Fruit fly (Drosophila melanogaster) whole organism, wandering third instar larva: ENCODE measurements around the gene CG31663.
A peak's percentile ranks its signal among the peaks of the same experiment; 100 is the strongest.

Experiments used
- Abd-B ChIP-seq: fragments of >200 bp; optimal IDR thresholded peaks from 2 replicates; lab custom pipeline; 2017; ENCODE audit warnings: missing biosample characterization, missing genetic modification characterization
- CG32264 ChIP-seq: fragments of 200-800 bp; sonication (Bioruptor generic); optimal IDR thresholded peaks from 2 replicates; lab custom pipeline; 2016; ENCODE audit warnings: missing biosample characterization, missing genetic modification characterization
- CG9705 ChIP-seq: fragments of 200-800 bp; sonication (Bioruptor generic); optimal IDR thresholded peaks from 2 replicates; lab custom pipeline; 2018; ENCODE audit warnings: missing biosample characterization, mild to moderate bottlenecking, missing genetic modification characterization
- CrebA ChIP-seq: fragments of 200-800 bp; sonication (Bioruptor generic); optimal IDR thresholded peaks from 2 replicates; lab custom pipeline; 2016; ENCODE audit warnings: missing biosample characterization, mild to moderate bottlenecking, missing genetic modification characterization, borderline replicate concordance
- Dfd ChIP-seq: fragments of >200 bp; optimal IDR thresholded peaks from 2 replicates; lab custom pipeline; 2017; ENCODE audit warnings: missing biosample characterization, missing genetic modification characterization
- Dif ChIP-seq: fragments of 200-275, 200-300 bp; sonication (Bioruptor generic); optimal IDR thresholded peaks from 2 replicates; lab custom pipeline; 2018; ENCODE audit warnings: missing biosample characterization, missing genetic modification characterization; ENCODE audit not compliant: partially characterized antibody
- GATAd ChIP-seq: sonication (Bioruptor generic); optimal IDR thresholded peaks from 2 replicates; lab custom pipeline; 2016; ENCODE audit warnings: missing biosample characterization, missing genetic modification characterization
- HLH106 ChIP-seq: fragments of 200-800 bp; optimal IDR thresholded peaks from 3 replicates; lab custom pipeline; 2019; ENCODE audit warnings: missing biosample characterization, mild to moderate bottlenecking, missing genetic modification characterization, moderate library complexity
- Hnf4 ChIP-seq: fragments of 200-800 bp; sonication (Bioruptor generic); optimal IDR thresholded peaks from 2 replicates; lab custom pipeline; 2016; ENCODE audit warnings: missing biosample characterization, mild to moderate bottlenecking, missing genetic modification characterization
- Hr78 ChIP-seq: fragments of >200 bp; optimal IDR thresholded peaks from 2 replicates; lab custom pipeline; 2017; ENCODE audit warnings: missing biosample characterization, missing genetic modification characterization
- Hr83 ChIP-seq: fragments of 200-300 bp; sonication (Bioruptor generic); optimal IDR thresholded peaks from 2 replicates; lab custom pipeline; 2016; ENCODE audit warnings: missing biosample characterization, mild to moderate bottlenecking, missing genetic modification characterization, moderate library complexity; ENCODE audit not compliant: poor library complexity, severe bottlenecking
- Jra ChIP-seq: sonication (Bioruptor generic); optimal IDR thresholded peaks from 2 replicates; lab custom pipeline; 2016; ENCODE audit warnings: missing biosample characterization, missing genetic modification characterization
- Mio ChIP-seq: sonication (Bioruptor generic); optimal IDR thresholded peaks from 2 replicates; lab custom pipeline; 2016; ENCODE audit warnings: missing biosample characterization, missing genetic modification characterization
- Myc ChIP-seq: fragments of >200 bp; optimal IDR thresholded peaks from 2 replicates; lab custom pipeline; 2017
- N ChIP-seq: fragments of >200 bp; optimal IDR thresholded peaks from 2 replicates; lab custom pipeline; 2018; ENCODE audit warnings: missing biosample characterization, missing external identifiers, missing genetic modification characterization
- OdsH ChIP-seq: fragments of 200-800 bp; sonication (Bioruptor generic); optimal IDR thresholded peaks from 2 replicates; lab custom pipeline; 2016; ENCODE audit warnings: missing biosample characterization, mild to moderate bottlenecking, missing genetic modification characterization
- Rel ChIP-seq, 2 experiments: fragments of 200-800 bp; sonication (Bioruptor generic) in 1 of 2; optimal IDR thresholded peaks; 2 replicates in 1 of 2; 3 replicates in 1 of 2; lab custom pipeline; 2016 to 2019; ENCODE audit warnings: mild to moderate bottlenecking in 2 of 2, missing biosample characterization in 2 of 2, missing genetic modification characterization in 2 of 2, moderate library complexity in 1 of 2
- Sp1 ChIP-seq: fragments of 200-800 bp; sonication (Bioruptor generic); optimal IDR thresholded peaks from 3 replicates; lab custom pipeline; 2019; ENCODE audit warnings: missing biosample characterization, mild to moderate bottlenecking, missing genetic modification characterization, moderate library complexity
- Vsx2 ChIP-seq: fragments of 200-300, 225-300 bp; sonication (Bioruptor generic); optimal IDR thresholded peaks from 2 replicates; lab custom pipeline; 2018; ENCODE audit warnings: missing biosample characterization, missing genetic modification characterization; ENCODE audit not compliant: partially characterized antibody
- br ChIP-seq: fragments of 200-800 bp; sonication (Bioruptor generic); optimal IDR thresholded peaks from 2 replicates; lab custom pipeline; 2016; ENCODE audit warnings: missing biosample characterization, missing genetic modification characterization
- brk ChIP-seq: fragments of 200-800 bp; sonication (Bioruptor generic); optimal IDR thresholded peaks from 2 replicates; lab custom pipeline; 2016; ENCODE audit warnings: missing biosample characterization, mild to moderate bottlenecking, missing genetic modification characterization
- dl ChIP-seq, 2 experiments: fragments of 175-275, 200-275 bp in 1 of 2; fragments of 200-275 bp in 1 of 2; sonication (Bioruptor generic); optimal IDR thresholded peaks; lab custom pipeline; 2018; ENCODE audit warnings: mild to moderate bottlenecking in 2 of 2, missing biosample characterization in 2 of 2, missing genetic modification characterization in 2 of 2, moderate library complexity in 2 of 2; ENCODE audit not compliant: partially characterized antibody in 2 of 2, insufficient read depth in 1 of 2
- dmrt93B ChIP-seq: fragments of 200-800 bp; sonication (Bioruptor generic); optimal IDR thresholded peaks from 2 replicates; lab custom pipeline; 2018; ENCODE audit warnings: missing biosample characterization, mild to moderate bottlenecking, missing genetic modification characterization
- dsf ChIP-seq: sonication (Bioruptor generic); optimal IDR thresholded peaks from 2 replicates; lab custom pipeline; 2016; ENCODE audit warnings: missing biosample characterization, missing genetic modification characterization, borderline replicate concordance
- ey ChIP-seq: fragments of 200-800 bp; sonication (Bioruptor generic); optimal IDR thresholded peaks from 2 replicates; lab custom pipeline; 2016; ENCODE audit warnings: missing biosample characterization, missing genetic modification characterization
- foxo ChIP-seq, 2 experiments: fragments of 200-800 bp; sonication (Bioruptor generic); optimal IDR thresholded peaks; 2 replicates in 1 of 2; 3 replicates in 1 of 2; lab custom pipeline; 2016 to 2017; ENCODE audit warnings: missing biosample characterization in 2 of 2, missing genetic modification characterization in 2 of 2
- fru ChIP-seq: fragments of 200-800 bp; sonication (Bioruptor generic); optimal IDR thresholded peaks from 3 replicates; lab custom pipeline; 2016; ENCODE audit warnings: missing biosample characterization, mild to moderate bottlenecking, missing genetic modification characterization
- h ChIP-seq: fragments of 200-800 bp; sonication (Bioruptor generic); optimal IDR thresholded peaks from 3 replicates; lab custom pipeline; 2016; ENCODE audit warnings: missing biosample characterization, mild to moderate bottlenecking, missing genetic modification characterization
- jim ChIP-seq: fragments of 175-275, 200-325 bp; sonication (Bioruptor generic); optimal IDR thresholded peaks from 2 replicates; lab custom pipeline; 2016; ENCODE audit warnings: missing biosample characterization, mild to moderate bottlenecking, missing genetic modification characterization
- lola ChIP-seq: fragments of >200 bp; optimal IDR thresholded peaks from 2 replicates; lab custom pipeline; 2017; ENCODE audit warnings: missing biosample characterization, missing genetic modification characterization
- pan ChIP-seq: fragments of >200 bp; optimal IDR thresholded peaks from 2 replicates; lab custom pipeline; 2017
- psq ChIP-seq: fragments of 200-800 bp; sonication (Bioruptor generic); optimal IDR thresholded peaks from 3 replicates; lab custom pipeline; 2017; ENCODE audit warnings: missing biosample characterization, mild to moderate bottlenecking, missing genetic modification characterization, moderate library complexity
- rgr ChIP-seq: fragments of 200-800 bp; sonication (Bioruptor generic); optimal IDR thresholded peaks from 3 replicates; lab custom pipeline; 2016; ENCODE audit warnings: missing biosample characterization, mild to moderate bottlenecking, missing genetic modification characterization
- sage ChIP-seq: fragments of 200-800 bp; sonication (Bioruptor generic); optimal IDR thresholded peaks from 2 replicates; lab custom pipeline; 2016; ENCODE audit warnings: missing biosample characterization, mild to moderate bottlenecking, missing genetic modification characterization
- sv ChIP-seq: fragments of 200-800 bp; sonication (Bioruptor generic); optimal IDR thresholded peaks from 3 replicates; lab custom pipeline; 2016; ENCODE audit warnings: missing biosample characterization, missing genetic modification characterization
- tai ChIP-seq: sonication (Bioruptor generic); optimal IDR thresholded peaks from 2 replicates; lab custom pipeline; 2016; ENCODE audit warnings: missing biosample characterization, missing genetic modification characterization
- usp ChIP-seq: fragments of >200 bp; optimal IDR thresholded peaks from 2 replicates; lab custom pipeline; 2017; ENCODE audit warnings: missing biosample characterization, missing genetic modification characterization
- woc ChIP-seq: sonication (Bioruptor generic); optimal IDR thresholded peaks from 2 replicates; lab custom pipeline; 2016; ENCODE audit warnings: missing biosample characterization, mild to moderate bottlenecking, missing genetic modification characterization

The CG31663 gene

dm6 chr2L:1913047-1913760 is 31.9 kb upstream of the CG31663 start:
- TF ChIP-seq Rel (GFP tag; optimal IDR thresholded peaks at IDR 0.05; lab: Kevin White, UChicago) (no peak), Rel (tag; optimal IDR thresholded peaks at IDR 0.05; lab: Kevin White, UChicago) (no peak), Hr83 (no peak), Mio (GFP tag; lab: Kevin White, UChicago) (no peak), Vsx2 (GFP tag; lab: Kevin White, UChicago) (no peak), Sp1 (no peak), jim (GFP tag; lab: Kevin White, UChicago) (no peak), Abd-B (no peak), psq (no peak), tai (GFP tag; lab: Kevin White, UChicago) (no peak), CrebA (no peak), Dfd (GFP tag; lab: Kevin White, UChicago) (no peak), brk (GFP tag; lab: Kevin White, UChicago) (no peak), fru (GFP tag; lab: Kevin White, UChicago) (no peak), CG32264 (GFP tag; lab: Kevin White, UChicago) (no peak), foxo (GFP tag; optimal IDR thresholded peaks at IDR 0.05; lab: Kevin White, UChicago) (no peak), GATAd (GFP tag; lab: Kevin White, UChicago) (no peak), Dif (GFP tag; lab: Kevin White, UChicago) (no peak), h (no peak), Hnf4 (GFP tag; lab: Kevin White, UChicago) (no peak)

dm6 chr2L:1912489-1912888 is 31.2 kb upstream of the CG31663 start:
- TF ChIP-seq Hnf4 (GFP tag; lab: Kevin White, UChicago) (no peak), br (GFP tag; lab: Kevin White, UChicago) (no peak), GATAd (GFP tag; lab: Kevin White, UChicago) (no peak), dmrt93B (GFP tag; lab: Kevin White, UChicago) (no peak), Mio (GFP tag; lab: Kevin White, UChicago) (no peak)

dm6 chr2L:1911316-1911873 is 30.1 kb upstream of the CG31663 start:
- TF ChIP-seq GATAd (GFP tag; lab: Kevin White, UChicago) (no peak), sv (no peak), sage (no peak), foxo (GFP tag; optimal IDR thresholded peaks at IDR 0.05; lab: Kevin White, UChicago) (peak in 1 of 2 experiments; percentile 17), rgr (GFP tag; lab: Kevin White, UChicago) (peak; percentile 56), Dfd (GFP tag; lab: Kevin White, UChicago) (no peak), Sp1 (peak; percentile 14), lola (GFP tag; lab: Kevin White, UChicago) (no peak), psq (peak; percentile 75), Jra (GFP tag; lab: Kevin White, UChicago) (no peak), CrebA (no peak), Hr83 (no peak), Hr78 (GFP tag; lab: Kevin White, UChicago) (no peak), Dif (GFP tag; lab: Kevin White, UChicago) (no peak), HLH106 (tag; lab: Kevin White, UChicago) (peak; percentile 24), usp (no peak), OdsH (peak; percentile 38), pan (no peak), brk (GFP tag; lab: Kevin White, UChicago) (peak; percentile 68), N (GFP tag; lab: Kevin White, UChicago) (no peak), br (GFP tag; lab: Kevin White, UChicago) (peak; percentile 63), Vsx2 (GFP tag; lab: Kevin White, UChicago) (no peak), h (peak; percentile 72), woc (GFP tag; lab: Kevin White, UChicago) (no peak), dl (GFP tag; optimal IDR thresholded peaks at IDR 0.05; lab: Kevin White, UChicago; ENCODE audit: insufficient read depth in 1 of 2, partially characterized antibody in 2 of 2) (no peak), Mio (GFP tag; lab: Kevin White, UChicago) (no peak), jim (GFP tag; lab: Kevin White, UChicago) (no peak), CG9705 (GFP tag; lab: Kevin White, UChicago) (no peak), Rel (GFP tag; optimal IDR thresholded peaks at IDR 0.05; lab: Kevin White, UChicago) (no peak), Rel (tag; optimal IDR thresholded peaks at IDR 0.05; lab: Kevin White, UChicago) (peak; percentile 19), fru (GFP tag; lab: Kevin White, UChicago) (no peak), Abd-B (no peak), dsf (GFP tag; lab: Kevin White, UChicago) (no peak), tai (GFP tag; lab: Kevin White, UChicago) (peak; percentile 63), Hnf4 (GFP tag; lab: Kevin White, UChicago) (peak; percentile 37), dmrt93B (GFP tag; lab: Kevin White, UChicago) (no peak), ey (peak; percentile 62), CG32264 (GFP tag; lab: Kevin White, UChicago) (peak; percentile 5), Myc (lab: Kevin White, UChicago) (no peak)
